Fruit fly (Drosophila melanogaster) whole organism, pupa: ENCODE data around the gene GAPcenA.
A peak's percentile ranks its signal among the peaks of the same experiment; 100 is the strongest.

ENCODE experiments used
- CG10348 ChIP-seq: fragments of 200-800 bp; sonication (Bioruptor generic); IDR thresholded peaks from 2 replicates; pipeline ENCODE4 v1.3.6; 2022; ENCODE audit warnings: missing biosample characterization, missing genetic modification characterization
- CG12605 ChIP-seq: fragments of 200-800 bp; sonication (Bioruptor generic); IDR thresholded peaks from 2 replicates; pipeline ENCODE4 v1.3.6; 2022; ENCODE audit warnings: missing biosample characterization, missing genetic modification characterization
- CG13204 ChIP-seq: fragments of 200-800 bp; sonication (Bioruptor generic); optimal IDR thresholded peaks from 2 replicates; lab custom pipeline; 2018; ENCODE audit warnings: missing biosample characterization, mild to moderate bottlenecking, missing genetic modification characterization, moderate library complexity
- CG14655 ChIP-seq: fragments of 200-800 bp; sonication (Bioruptor generic); optimal IDR thresholded peaks from 3 replicates; lab custom pipeline; 2017; ENCODE audit warnings: mild to moderate bottlenecking, missing biosample characterization, missing genetic modification reagents, missing genetic modification characterization
- CG15710 ChIP-seq: fragments of 200-800 bp; sonication (Bioruptor generic); optimal IDR thresholded peaks from 2 replicates; lab custom pipeline; 2018; ENCODE audit warnings: missing biosample characterization, mild to moderate bottlenecking, missing genetic modification characterization, moderate library complexity
- CG17806 ChIP-seq: fragments of 200-800 bp; sonication (Bioruptor generic); optimal IDR thresholded peaks from 2 replicates; lab custom pipeline; 2018; ENCODE audit warnings: missing biosample characterization, mild to moderate bottlenecking, missing genetic modification characterization, moderate library complexity
- CG32121 ChIP-seq: fragments of 200-800 bp; sonication (Bioruptor generic); IDR thresholded peaks from 2 replicates; pipeline ENCODE4 v1.3.6; 2022; ENCODE audit warnings: missing biosample characterization, missing genetic modification characterization
- CG34367 ChIP-seq: fragments of 200-800 bp; sonication (Bioruptor generic); optimal IDR thresholded peaks from 2 replicates; lab custom pipeline; 2018; ENCODE audit warnings: missing biosample characterization, mild to moderate bottlenecking, missing genetic modification characterization
- CG4496 ChIP-seq: fragments of 200-800 bp; sonication (Bioruptor generic); IDR thresholded peaks from 3 replicates; pipeline ENCODE4 v1.3.6; 2022; ENCODE audit warnings: missing biosample characterization, missing genetic modification characterization
- CG8159 ChIP-seq: fragments of 200-800 bp; sonication (Bioruptor generic); optimal IDR thresholded peaks from 3 replicates; lab custom pipeline; 2018; ENCODE audit warnings: missing biosample characterization, mild to moderate bottlenecking, missing genetic modification characterization, moderate library complexity
- CG8301 ChIP-seq: fragments of 200-800 bp; sonication (Bioruptor generic); optimal IDR thresholded peaks from 2 replicates; lab custom pipeline; 2018; ENCODE audit warnings: missing biosample characterization, mild to moderate bottlenecking, missing genetic modification characterization
- CG9948 ChIP-seq: fragments of 200-800 bp; sonication (Bioruptor generic); optimal IDR thresholded peaks from 2 replicates; lab custom pipeline; 2018; ENCODE audit warnings: missing biosample characterization, mild to moderate bottlenecking, missing genetic modification characterization, moderate library complexity
- D1 ChIP-seq: fragments of 200-800 bp; sonication (Bioruptor generic); optimal IDR thresholded peaks from 2 replicates; lab custom pipeline; 2018; ENCODE audit warnings: missing biosample characterization, mild to moderate bottlenecking, missing genetic modification characterization, moderate library complexity
- EcR ChIP-seq: fragments of 200-800 bp; sonication (Bioruptor generic); optimal IDR thresholded peaks from 3 replicates; lab custom pipeline; 2019; ENCODE audit warnings: missing biosample characterization, missing genetic modification characterization, mild to moderate bottlenecking, moderate library complexity, missing genetic modification reagents
- Ets98B ChIP-seq: fragments of 200-800 bp; sonication (Bioruptor generic); IDR thresholded peaks from 2 replicates; pipeline ENCODE4 v1.3.6; 2022; ENCODE audit warnings: missing biosample characterization, missing genetic modification characterization
- Pif1A ChIP-seq: fragments of 200-800 bp; sonication (Bioruptor generic); optimal IDR thresholded peaks from 3 replicates; lab custom pipeline; 2016; ENCODE audit warnings: missing biosample characterization, missing genetic modification characterization
- Pif1B ChIP-seq: fragments of 200-800 bp; sonication (Bioruptor generic); optimal IDR thresholded peaks from 3 replicates; lab custom pipeline; 2016; ENCODE audit warnings: missing biosample characterization, missing genetic modification characterization
- Snoo ChIP-seq: fragments of 200-800 bp; sonication (Bioruptor generic); optimal IDR thresholded peaks from 3 replicates; lab custom pipeline; 2017; ENCODE audit warnings: missing biosample characterization, mild to moderate bottlenecking, missing genetic modification characterization, inconsistent platforms
- fd96Ca ChIP-seq: fragments of 200-800 bp; sonication (Bioruptor generic); IDR thresholded peaks from 3 replicates; pipeline ENCODE4 v1.3.6; 2022; ENCODE audit warnings: missing biosample characterization, missing genetic modification characterization
- gl ChIP-seq: fragments of 200-800 bp; sonication (Bioruptor generic); optimal IDR thresholded peaks from 2 replicates; lab custom pipeline; 2018; ENCODE audit warnings: missing biosample characterization, mild to moderate bottlenecking, missing genetic modification characterization
- rn ChIP-seq: fragments of 200-800 bp; sonication (Bioruptor generic); IDR thresholded peaks from 2 replicates; pipeline ENCODE4 v1.3.6; 2022; ENCODE audit warnings: missing biosample characterization, missing genetic modification characterization

Gene GAPcenA

DNA sequence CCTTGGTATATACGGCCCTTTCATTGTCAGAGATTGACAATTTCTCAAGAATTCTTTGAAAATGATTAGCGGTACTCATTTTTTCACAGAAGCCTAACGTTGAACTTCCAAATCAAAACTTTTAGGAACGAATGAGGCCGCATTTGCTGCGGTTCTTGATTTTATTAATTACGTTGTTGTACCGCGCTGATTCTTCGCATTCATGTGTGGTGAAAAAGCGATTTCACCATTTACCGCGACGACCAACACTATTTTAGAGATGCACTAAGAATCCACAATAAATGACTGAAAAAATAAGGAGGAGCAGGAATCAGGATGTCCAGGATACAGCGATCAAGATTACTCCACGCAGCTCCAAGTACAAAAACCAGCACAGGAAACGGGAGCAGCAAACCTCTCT is 42.4 kb upstream of the GAPcenA start, which contains the start of the genes CG7194 and Sbp2:
Gene CG7194, minus strand, starts transcription at position 148 of the 400 bp plus-strand sequence.
Gene Sbp2, plus strand, starts transcription at position 246 of the 400 bp plus-strand sequence.
- TF ChIP-seq Pif1B (GFP tag; lab: Kevin White, UChicago) (no peak), gl (peak; percentile 6)
- TF ChIP-seq, all 21 proteins: peak for 1

DNA sequence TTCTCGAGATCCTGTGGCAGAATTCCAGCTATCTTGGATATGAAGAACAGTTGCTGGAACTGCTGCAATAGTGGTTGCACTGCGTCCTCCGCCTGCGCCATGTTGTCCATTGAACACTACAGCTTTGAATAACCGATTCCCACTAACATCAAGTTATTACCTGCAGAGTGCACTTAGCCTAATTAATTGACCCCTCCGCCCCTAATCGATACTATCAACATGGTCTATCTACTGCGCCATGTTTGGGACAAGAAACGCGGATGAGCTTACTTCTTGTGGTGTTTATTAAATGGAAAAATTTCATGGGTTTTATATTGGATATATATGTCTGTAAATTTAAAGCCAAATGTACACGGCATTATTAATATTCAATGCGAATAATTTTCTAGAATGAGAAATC is 39.5 kb upstream of the GAPcenA start, which contains the start of gene Gr66a:
Gene Gr66a, minus strand, starts transcription at position 101 of the 400 bp plus-strand sequence.
- TF ChIP-seq CG10348 (GFP tag; lab: Robert Waterston, UW) (no peak), CG8159 (tag; lab: Kevin White, UChicago) (no peak), Ets98B (GFP tag; lab: Robert Waterston, UW) (no peak), CG17806 (tag; lab: Kevin White, UChicago) (no peak), fd96Ca (GFP tag; lab: Robert Waterston, UW) (no peak), CG13204 (GFP tag; lab: Kevin White, UChicago) (no peak), CG8301 (no peak), CG12605 (no peak), Pif1B (GFP tag; lab: Kevin White, UChicago) (no peak), Snoo (tag; lab: Kevin White, UChicago) (no peak), CG9948 (no peak), CG32121 (GFP tag; lab: Robert Waterston, UW) (no peak), rn (GFP tag; lab: Robert Waterston, UW) (no peak), CG4496 (GFP tag; lab: Robert Waterston, UW) (no peak), D1 (tag; lab: Kevin White, UChicago) (no peak), CG14655 (GFP tag; lab: Kevin White, UChicago) (no peak), Pif1A (GFP tag; lab: Kevin White, UChicago) (no peak), CG34367 (tag; lab: Kevin White, UChicago) (no peak), CG15710 (no peak)

DNA sequence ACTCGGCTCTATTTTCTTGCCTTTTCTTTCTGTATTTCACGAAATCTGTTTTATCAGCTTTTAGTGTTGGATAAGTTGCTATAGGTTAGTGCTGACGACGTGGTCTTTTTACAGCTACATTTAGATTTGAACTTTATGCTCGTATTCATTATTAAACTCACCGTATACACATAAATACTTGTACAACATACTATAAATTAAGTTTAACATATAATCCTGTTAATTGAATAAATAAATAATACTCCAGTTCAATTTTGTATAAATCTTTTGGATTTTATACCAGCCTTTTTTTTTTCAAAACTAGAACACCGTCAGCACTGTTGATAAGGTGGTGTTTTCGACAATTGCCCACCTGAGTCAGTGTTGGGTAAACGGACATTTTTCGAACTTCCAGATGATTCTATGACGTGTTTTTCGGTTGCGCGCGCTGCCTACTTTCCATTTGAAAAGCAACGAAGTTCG is 37.4 kb upstream of the GAPcenA start, which contains the start of gene BI-1:
Gene BI-1, minus strand, starts transcription at position 51 of the 462 bp plus-strand sequence.
- TF ChIP-seq Snoo (tag; lab: Kevin White, UChicago), result peak; percentile 62
- no peak for TF ChIP-seq CG32121 (GFP tag; lab: Robert Waterston, UW)
- TF ChIP-seq fd96Ca (GFP tag; lab: Robert Waterston, UW), result no peak
- no peak for TF ChIP-seq CG10348 (GFP tag; lab: Robert Waterston, UW)
- TF ChIP-seq Pif1B (GFP tag; lab: Kevin White, UChicago), result no peak
- no peak for TF ChIP-seq CG12605
- no peak for TF ChIP-seq Pif1A (GFP tag; lab: Kevin White, UChicago)
- no peak for TF ChIP-seq CG13204 (GFP tag; lab: Kevin White, UChicago)
- no peak for TF ChIP-seq CG4496 (GFP tag; lab: Robert Waterston, UW)
- TF ChIP-seq rn (GFP tag; lab: Robert Waterston, UW), result no peak
- TF ChIP-seq D1 (tag; lab: Kevin White, UChicago), result no peak
- no peak for TF ChIP-seq CG8159 (tag; lab: Kevin White, UChicago)
- TF ChIP-seq CG34367 (tag; lab: Kevin White, UChicago), result peak; percentile 21
- no peak for TF ChIP-seq CG14655 (GFP tag; lab: Kevin White, UChicago)
- TF ChIP-seq Ets98B (GFP tag; lab: Robert Waterston, UW), result no peak
- peak; percentile 33 for TF ChIP-seq CG17806 (tag; lab: Kevin White, UChicago)
- TF ChIP-seq CG8301, result no peak
- no peak for TF ChIP-seq EcR
- peak; percentile 69 for TF ChIP-seq CG15710
- peak; percentile 43 for TF ChIP-seq CG9948
- no peak for TF ChIP-seq gl

DNA sequence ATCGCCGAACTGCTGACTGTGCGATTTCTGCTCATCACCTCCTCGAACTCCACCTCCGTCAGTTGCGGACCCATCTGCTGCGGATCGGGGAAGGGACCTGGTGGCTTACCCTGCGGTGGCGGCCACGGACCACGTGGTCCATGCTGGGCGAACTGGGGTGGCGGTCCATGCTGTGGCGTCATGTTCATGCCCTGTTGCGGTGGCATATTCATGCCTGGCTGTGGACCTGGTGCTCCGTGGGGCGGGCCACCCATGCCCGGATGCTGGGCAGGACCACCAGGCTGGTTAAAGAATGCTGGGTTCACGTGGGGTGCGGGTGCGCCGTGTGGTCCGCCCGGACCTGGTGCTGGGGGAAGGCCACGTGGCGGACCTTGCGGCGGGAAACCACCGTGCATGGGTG is 34.1 kb upstream of the GAPcenA start:
- TF ChIP-seq fd96Ca (GFP tag; lab: Robert Waterston, UW), result peak; percentile 42; the same call in 1 of the 3 replicates
- TF ChIP-seq CG8301, result no peak
- TF ChIP-seq CG15710, result no peak

DNA sequence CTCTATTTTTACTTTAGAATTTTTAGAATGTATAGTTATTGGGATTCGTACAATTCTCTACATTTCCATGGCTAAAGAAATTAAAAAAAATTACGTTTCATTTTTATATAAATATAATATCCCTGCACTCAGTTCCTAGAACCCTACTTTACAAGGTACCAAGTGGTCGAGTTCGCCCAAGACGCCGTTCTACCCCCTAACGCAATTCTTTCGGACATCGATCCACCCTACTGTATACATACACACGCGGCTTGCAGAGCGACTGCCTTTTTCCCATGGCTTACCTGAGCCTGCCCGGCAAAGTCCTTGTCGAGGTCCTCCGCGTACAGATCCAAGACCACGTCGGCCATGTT is 31.6 kb upstream of the GAPcenA start:
- TF ChIP-seq Snoo (tag; lab: Kevin White, UChicago), result no peak
- no peak for TF ChIP-seq CG32121 (GFP tag; lab: Robert Waterston, UW)
- no peak for TF ChIP-seq CG15710
- TF ChIP-seq D1 (tag; lab: Kevin White, UChicago), result no peak
- TF ChIP-seq CG13204 (GFP tag; lab: Kevin White, UChicago), result no peak
- no peak for TF ChIP-seq gl
- TF ChIP-seq CG4496 (GFP tag; lab: Robert Waterston, UW), result peak; percentile 63; the same call in 2 of the 3 replicates
- TF ChIP-seq CG34367 (tag; lab: Kevin White, UChicago), result no peak
- TF ChIP-seq Ets98B (GFP tag; lab: Robert Waterston, UW), result peak; percentile 48; the same call in 1 of the 2 replicates
- TF ChIP-seq CG8159 (tag; lab: Kevin White, UChicago), result no peak
- peak; percentile 32 for TF ChIP-seq Pif1A (GFP tag; lab: Kevin White, UChicago)
- TF ChIP-seq rn (GFP tag; lab: Robert Waterston, UW), result no peak
- TF ChIP-seq CG10348 (GFP tag; lab: Robert Waterston, UW), result no peak
- no peak for TF ChIP-seq fd96Ca (GFP tag; lab: Robert Waterston, UW)
- no peak for TF ChIP-seq CG9948
- no peak for TF ChIP-seq CG14655 (GFP tag; lab: Kevin White, UChicago)
- no peak for TF ChIP-seq EcR
- TF ChIP-seq CG8301, result no peak
- no peak for TF ChIP-seq CG12605

DNA sequence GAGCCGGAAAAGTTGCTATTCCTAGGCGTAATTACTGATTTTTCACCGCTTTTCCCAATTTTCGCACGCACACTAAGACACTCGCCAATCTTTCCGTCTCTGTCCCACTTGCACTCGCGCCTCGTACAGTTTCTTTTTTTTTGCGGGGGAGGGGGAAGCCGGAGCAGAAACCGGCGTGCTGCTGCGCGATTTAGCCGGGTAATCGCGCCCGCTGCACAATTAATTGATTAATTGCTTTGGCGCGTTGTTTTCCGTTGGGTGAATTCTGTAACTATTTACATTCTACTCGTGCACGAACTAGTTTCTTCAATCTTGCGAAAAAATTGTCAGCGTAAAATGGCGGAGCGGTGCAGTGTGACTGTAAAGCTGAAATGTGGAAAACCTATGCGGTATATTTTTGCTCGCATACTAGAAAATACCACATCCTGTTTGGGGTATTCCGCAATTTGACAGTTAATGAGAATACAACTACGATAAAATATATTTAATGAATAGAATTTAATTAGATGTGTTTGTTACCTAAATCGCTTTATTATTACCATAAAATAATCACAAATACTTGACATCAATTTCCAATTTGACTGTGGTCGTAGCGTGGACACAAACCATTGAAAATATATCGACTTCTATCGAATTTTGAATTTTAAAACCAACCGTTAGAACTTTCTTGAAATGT is 31.1 kb upstream of the GAPcenA start, which contains the start of gene Cpsf6:
Gene Cpsf6, minus strand, starts transcription at position 362 of the 676 bp plus-strand sequence.
- no peak for TF ChIP-seq rn (GFP tag; lab: Robert Waterston, UW)
- no peak for TF ChIP-seq CG12605
- TF ChIP-seq Pif1A (GFP tag; lab: Kevin White, UChicago), result no peak
- TF ChIP-seq CG17806 (tag; lab: Kevin White, UChicago), result peak; percentile 13
- no peak for TF ChIP-seq EcR
- TF ChIP-seq CG10348 (GFP tag; lab: Robert Waterston, UW), result no peak
- TF ChIP-seq Snoo (tag; lab: Kevin White, UChicago), result no peak
- TF ChIP-seq fd96Ca (GFP tag; lab: Robert Waterston, UW), result no peak
- TF ChIP-seq CG8301, result no peak
- peak; percentile 42; the same call in 1 of the 3 replicates for TF ChIP-seq CG4496 (GFP tag; lab: Robert Waterston, UW)
- no peak for TF ChIP-seq gl
- no peak for TF ChIP-seq Pif1B (GFP tag; lab: Kevin White, UChicago)
- TF ChIP-seq CG9948, result peak; percentile 6
- no peak for TF ChIP-seq CG15710
- no peak for TF ChIP-seq CG8159 (tag; lab: Kevin White, UChicago)
- peak; percentile 17 for TF ChIP-seq CG34367 (tag; lab: Kevin White, UChicago)
- TF ChIP-seq D1 (tag; lab: Kevin White, UChicago), result no peak
- peak; percentile 19; the same call in 1 of the 2 replicates for TF ChIP-seq Ets98B (GFP tag; lab: Robert Waterston, UW)
- no peak for TF ChIP-seq CG14655 (GFP tag; lab: Kevin White, UChicago)
- no peak for TF ChIP-seq CG32121 (GFP tag; lab: Robert Waterston, UW)
- TF ChIP-seq CG13204 (GFP tag; lab: Kevin White, UChicago), result no peak
